Fruit fly (Drosophila melanogaster) whole organism, pupa: ENCODE data around the gene DhpD.

Source experiments
- CG10348 ChIP-seq: fragments of 200-800 bp; sonication (Bioruptor generic); IDR thresholded peaks from 2 replicates; pipeline ENCODE4 v1.3.6; 2022; ENCODE audit warnings: missing biosample characterization, missing genetic modification characterization
- CG12605 ChIP-seq: fragments of 200-800 bp; sonication (Bioruptor generic); IDR thresholded peaks from 2 replicates; pipeline ENCODE4 v1.3.6; 2022; ENCODE audit warnings: missing biosample characterization, missing genetic modification characterization
- CG13204 ChIP-seq: fragments of 200-800 bp; sonication (Bioruptor generic); optimal IDR thresholded peaks from 2 replicates; lab custom pipeline; 2018; ENCODE audit warnings: missing biosample characterization, mild to moderate bottlenecking, missing genetic modification characterization, moderate library complexity
- CG14655 ChIP-seq: fragments of 200-800 bp; sonication (Bioruptor generic); optimal IDR thresholded peaks from 3 replicates; lab custom pipeline; 2017; ENCODE audit warnings: mild to moderate bottlenecking, missing biosample characterization, missing genetic modification reagents, missing genetic modification characterization
- CG15710 ChIP-seq: fragments of 200-800 bp; sonication (Bioruptor generic); optimal IDR thresholded peaks from 2 replicates; lab custom pipeline; 2018; ENCODE audit warnings: missing biosample characterization, mild to moderate bottlenecking, missing genetic modification characterization, moderate library complexity
- CG17806 ChIP-seq: fragments of 200-800 bp; sonication (Bioruptor generic); optimal IDR thresholded peaks from 2 replicates; lab custom pipeline; 2018; ENCODE audit warnings: missing biosample characterization, mild to moderate bottlenecking, missing genetic modification characterization, moderate library complexity
- CG32121 ChIP-seq: fragments of 200-800 bp; sonication (Bioruptor generic); IDR thresholded peaks from 2 replicates; pipeline ENCODE4 v1.3.6; 2022; ENCODE audit warnings: missing biosample characterization, missing genetic modification characterization
- CG34367 ChIP-seq: fragments of 200-800 bp; sonication (Bioruptor generic); optimal IDR thresholded peaks from 2 replicates; lab custom pipeline; 2018; ENCODE audit warnings: missing biosample characterization, mild to moderate bottlenecking, missing genetic modification characterization
- CG4496 ChIP-seq: fragments of 200-800 bp; sonication (Bioruptor generic); IDR thresholded peaks from 3 replicates; pipeline ENCODE4 v1.3.6; 2022; ENCODE audit warnings: missing biosample characterization, missing genetic modification characterization
- CG8159 ChIP-seq: fragments of 200-800 bp; sonication (Bioruptor generic); optimal IDR thresholded peaks from 3 replicates; lab custom pipeline; 2018; ENCODE audit warnings: missing biosample characterization, mild to moderate bottlenecking, missing genetic modification characterization, moderate library complexity
- CG8301 ChIP-seq: fragments of 200-800 bp; sonication (Bioruptor generic); optimal IDR thresholded peaks from 2 replicates; lab custom pipeline; 2018; ENCODE audit warnings: missing biosample characterization, mild to moderate bottlenecking, missing genetic modification characterization
- CG9948 ChIP-seq: fragments of 200-800 bp; sonication (Bioruptor generic); optimal IDR thresholded peaks from 2 replicates; lab custom pipeline; 2018; ENCODE audit warnings: missing biosample characterization, mild to moderate bottlenecking, missing genetic modification characterization, moderate library complexity
- D1 ChIP-seq: fragments of 200-800 bp; sonication (Bioruptor generic); optimal IDR thresholded peaks from 2 replicates; lab custom pipeline; 2018; ENCODE audit warnings: missing biosample characterization, mild to moderate bottlenecking, missing genetic modification characterization, moderate library complexity
- EcR ChIP-seq: fragments of 200-800 bp; sonication (Bioruptor generic); optimal IDR thresholded peaks from 3 replicates; lab custom pipeline; 2019; ENCODE audit warnings: missing biosample characterization, missing genetic modification characterization, mild to moderate bottlenecking, moderate library complexity, missing genetic modification reagents
- Ets98B ChIP-seq: fragments of 200-800 bp; sonication (Bioruptor generic); IDR thresholded peaks from 2 replicates; pipeline ENCODE4 v1.3.6; 2022; ENCODE audit warnings: missing biosample characterization, missing genetic modification characterization
- Pif1A ChIP-seq: fragments of 200-800 bp; sonication (Bioruptor generic); optimal IDR thresholded peaks from 3 replicates; lab custom pipeline; 2016; ENCODE audit warnings: missing biosample characterization, missing genetic modification characterization
- Pif1B ChIP-seq: fragments of 200-800 bp; sonication (Bioruptor generic); optimal IDR thresholded peaks from 3 replicates; lab custom pipeline; 2016; ENCODE audit warnings: missing biosample characterization, missing genetic modification characterization
- Snoo ChIP-seq: fragments of 200-800 bp; sonication (Bioruptor generic); optimal IDR thresholded peaks from 3 replicates; lab custom pipeline; 2017; ENCODE audit warnings: missing biosample characterization, mild to moderate bottlenecking, missing genetic modification characterization, inconsistent platforms
- fd96Ca ChIP-seq: fragments of 200-800 bp; sonication (Bioruptor generic); IDR thresholded peaks from 3 replicates; pipeline ENCODE4 v1.3.6; 2022; ENCODE audit warnings: missing biosample characterization, missing genetic modification characterization
- gl ChIP-seq: fragments of 200-800 bp; sonication (Bioruptor generic); optimal IDR thresholded peaks from 2 replicates; lab custom pipeline; 2018; ENCODE audit warnings: missing biosample characterization, mild to moderate bottlenecking, missing genetic modification characterization
- rn ChIP-seq: fragments of 200-800 bp; sonication (Bioruptor generic); IDR thresholded peaks from 2 replicates; pipeline ENCODE4 v1.3.6; 2022; ENCODE audit warnings: missing biosample characterization, missing genetic modification characterization

Gene DhpD

dm6 chr3R:4241776-4242175 is 12.7 kb upstream of the DhpD start:
- no peak for TF ChIP-seq D1 (tag; lab: Kevin White, UChicago)
- no peak for TF ChIP-seq CG4496
- TF ChIP-seq CG13204 (GFP tag; lab: Kevin White, UChicago) = no peak
- no peak for TF ChIP-seq EcR (GFP tag; lab: Kevin White, UChicago)
- no peak for TF ChIP-seq Snoo (tag; lab: Kevin White, UChicago)
- no peak for TF ChIP-seq rn (GFP tag; lab: Robert Waterston, UW)
- TF ChIP-seq Pif1A = no peak
- TF ChIP-seq CG9948 (tag; lab: Kevin White, UChicago) = no peak
- no peak for TF ChIP-seq CG15710 (tag; lab: Kevin White, UChicago)
- no peak for TF ChIP-seq CG8159 (tag; lab: Kevin White, UChicago)
- no peak for TF ChIP-seq CG10348 (GFP tag; lab: Robert Waterston, UW)
- TF ChIP-seq CG17806 (tag; lab: Kevin White, UChicago) = no peak
- TF ChIP-seq CG8301 (tag; lab: Kevin White, UChicago) = no peak

DNA sequence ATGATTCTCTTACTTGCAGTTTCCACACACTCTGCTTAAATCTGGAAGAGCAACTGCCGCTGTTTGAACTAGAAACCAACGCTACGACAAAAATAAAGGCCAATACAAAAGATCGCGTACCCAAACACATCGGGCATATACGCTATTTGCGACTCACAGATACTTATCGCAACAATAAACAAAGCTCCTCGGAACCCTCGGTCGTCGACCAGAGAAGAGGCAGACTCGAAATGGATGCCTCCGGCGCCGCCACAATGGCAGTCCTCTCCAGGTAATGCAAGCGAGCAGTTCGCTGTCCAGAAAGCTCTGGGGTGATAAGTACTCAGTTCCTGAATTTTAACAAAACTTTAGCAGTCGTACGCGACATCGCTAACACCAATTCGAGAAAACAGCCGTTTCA is 7.5 kb upstream of the DhpD start:
- 0 out of 2 replicates have a peak, but pooled peaks have one; percentile 24 for TF ChIP-seq CG12605 (GFP tag; lab: Robert Waterston, UW)
- TF ChIP-seq Snoo (tag; lab: Kevin White, UChicago) = no peak
- TF ChIP-seq Ets98B (GFP tag; lab: Robert Waterston, UW) = peak; percentile 48
- peak; percentile 94 for TF ChIP-seq EcR (GFP tag; lab: Kevin White, UChicago)
- TF ChIP-seq CG8301 (tag; lab: Kevin White, UChicago) = no peak
- TF ChIP-seq CG4496 = 0 out of 3 replicates have a peak, but pooled peaks have one; percentile 42
- peak; percentile 38 for TF ChIP-seq gl (tag; lab: Kevin White, UChicago)
- TF ChIP-seq D1 (tag; lab: Kevin White, UChicago) = no peak
- TF ChIP-seq Pif1B (GFP tag; lab: Kevin White, UChicago) = peak; percentile 38
- peak; percentile 11; the same call in 1 of the 3 replicates for TF ChIP-seq fd96Ca (GFP tag; lab: Robert Waterston, UW)

- TF ChIP-seq Snoo (tag; lab: Kevin White, UChicago) = no peak
- no peak for TF ChIP-seq CG12605 (GFP tag; lab: Robert Waterston, UW)
- TF ChIP-seq CG13204 (GFP tag; lab: Kevin White, UChicago) = no peak
- no peak for TF ChIP-seq CG10348 (GFP tag; lab: Robert Waterston, UW)
- TF ChIP-seq CG15710 (tag; lab: Kevin White, UChicago) = no peak
- no peak for TF ChIP-seq Ets98B (GFP tag; lab: Robert Waterston, UW)
- TF ChIP-seq CG9948 (tag; lab: Kevin White, UChicago) = no peak
- no peak for TF ChIP-seq Pif1B (GFP tag; lab: Kevin White, UChicago)
- TF ChIP-seq CG32121 (GFP tag; lab: Robert Waterston, UW) = no peak
- TF ChIP-seq gl (tag; lab: Kevin White, UChicago) = no peak
Observed at dm6 chr3R:4234991-4235553, 6.0 kb upstream of the DhpD start, which contains the start of gene Gel. Gene Gel, plus strand, starts transcription at chr3R:4235217.

- no peak for TF ChIP-seq CG10348 (GFP tag; lab: Robert Waterston, UW)
- no peak for TF ChIP-seq CG9948 (tag; lab: Kevin White, UChicago)
- no peak for TF ChIP-seq CG8159 (tag; lab: Kevin White, UChicago)
- TF ChIP-seq Ets98B (GFP tag; lab: Robert Waterston, UW) = no peak
- TF ChIP-seq CG8301 (tag; lab: Kevin White, UChicago) = no peak
- TF ChIP-seq rn (GFP tag; lab: Robert Waterston, UW) = no peak
- no peak for TF ChIP-seq CG17806 (tag; lab: Kevin White, UChicago)
- no peak for TF ChIP-seq Snoo (tag; lab: Kevin White, UChicago)
- no peak for TF ChIP-seq CG13204 (GFP tag; lab: Kevin White, UChicago)
- no peak for TF ChIP-seq CG32121 (GFP tag; lab: Robert Waterston, UW)
- no peak for TF ChIP-seq gl (tag; lab: Kevin White, UChicago)
- TF ChIP-seq fd96Ca (GFP tag; lab: Robert Waterston, UW) = no peak
- no peak for TF ChIP-seq EcR (GFP tag; lab: Kevin White, UChicago)
- no peak for TF ChIP-seq CG15710 (tag; lab: Kevin White, UChicago)
- no peak for TF ChIP-seq CG4496
- TF ChIP-seq CG34367 (tag; lab: Kevin White, UChicago) = no peak
- TF ChIP-seq CG14655 (GFP tag; lab: Kevin White, UChicago) = no peak
Observed at dm6 chr3R:4233018-4233385, 4.0 kb upstream of the DhpD start, which contains the start of gene abs. Gene abs, plus strand, starts transcription at chr3R:4233047.

dm6 chr3R:4232139-4233017 is 3.3 kb upstream of the DhpD start, which contains the start of gene CG14641:
Gene CG14641, minus strand, starts transcription at chr3R:4232342.
- TF ChIP-seq CG17806 (tag; lab: Kevin White, UChicago) = no peak
- TF ChIP-seq CG9948 (tag; lab: Kevin White, UChicago) = no peak
- peak; percentile 6 for TF ChIP-seq CG15710 (tag; lab: Kevin White, UChicago)
- peak; percentile 1 for TF ChIP-seq CG8159 (tag; lab: Kevin White, UChicago)
